Worm (Caenorhabditis elegans): ENCODE data around the gene str-141.

The str-141 gene

DNA sequence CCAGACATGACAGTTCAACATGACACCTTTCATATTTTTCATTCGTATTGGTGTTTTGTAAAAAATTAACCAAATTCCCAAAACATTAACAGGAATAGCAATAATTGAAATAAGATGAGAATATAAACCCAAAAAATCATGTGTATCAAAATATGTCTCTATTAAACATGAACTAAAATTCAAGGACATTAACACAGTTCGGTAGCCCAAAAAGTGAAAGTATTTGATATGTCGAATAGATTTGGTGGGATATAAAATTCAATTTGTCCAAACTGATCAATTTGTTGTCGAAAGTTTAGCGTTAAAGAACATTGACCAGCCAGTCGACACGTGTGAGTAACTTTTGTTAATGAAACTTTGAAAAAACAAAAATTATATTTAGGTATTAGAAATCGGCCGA lies 20.9 kb downstream of the str-141 start, which contains the start of gene srh-46:
Gene srh-46, minus strand, starts transcription at position 189 of the 400 bp plus-strand sequence.
- TF ChIP-seq drap-1 (GFP tag; optimal IDR thresholded peaks at IDR 0.05), result no peak
- TF ChIP-seq mep-1 (tag; optimal IDR thresholded peaks at IDR 0.05), result no peak

DNA sequence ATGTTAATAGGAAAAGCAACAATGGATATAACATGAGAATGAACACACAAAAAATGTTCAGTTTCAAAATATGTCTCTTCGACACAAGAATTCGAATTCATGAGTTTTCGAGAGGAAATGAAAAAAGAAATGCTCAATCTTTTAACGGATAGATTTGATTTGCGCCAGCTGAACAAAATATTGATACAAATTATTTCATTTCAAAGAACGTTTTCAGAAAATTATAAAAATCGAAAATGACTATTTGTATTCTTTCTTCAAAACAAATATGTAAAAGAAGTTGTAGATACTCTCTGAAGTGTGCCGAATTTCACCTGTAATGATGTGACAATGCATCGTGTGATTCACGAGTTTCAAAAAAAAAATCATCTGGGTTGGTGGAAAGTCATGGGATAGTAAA lies 23.1 kb downstream of the str-141 start, which contains the start of gene srh-47:
Gene srh-47, minus strand, starts transcription at position 101 of the 400 bp plus-strand sequence.
- TF ChIP-seq mep-1 (tag; optimal IDR thresholded peaks at IDR 0.05) (no peak), elt-3 (tag; optimal IDR thresholded peaks at IDR 0.05) (no peak), ceh-83 (GFP tag; optimal IDR thresholded peaks at IDR 0.05) (no peak), lin-13 (tag; optimal IDR thresholded peaks at IDR 0.05) (no peak), tbx-8 (GFP tag; optimal IDR thresholded peaks at IDR 0.05) (no peak), ztf-11 (tag; optimal IDR thresholded peaks at IDR 0.05) (no peak)

DNA sequence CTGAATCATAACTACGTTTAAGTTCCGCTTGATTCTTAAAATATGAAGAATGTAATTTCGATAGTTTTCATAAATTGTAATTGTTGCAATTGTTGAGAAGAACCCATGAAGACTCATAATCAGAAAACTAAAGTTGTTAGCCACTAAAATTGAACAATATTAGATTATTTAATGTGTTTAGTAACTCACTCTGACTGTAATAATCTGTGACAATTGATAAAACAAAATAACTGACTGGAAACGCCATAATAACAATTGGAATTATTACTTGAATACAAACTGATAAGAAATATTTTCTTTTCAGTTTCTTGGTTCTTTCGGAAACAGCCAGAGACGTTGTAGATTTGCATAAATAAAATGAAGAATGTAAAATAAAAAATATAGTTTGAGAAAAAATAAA lies 24.2 kb downstream of the str-141 start:
- TF ChIP-seq zip-8 (tag; optimal IDR thresholded peaks at IDR 0.05) (no peak), drap-1 (GFP tag; optimal IDR thresholded peaks at IDR 0.05) (no peak), hlh-1 (tag; optimal IDR thresholded peaks at IDR 0.05) (no peak), blmp-1 (tag; optimal IDR thresholded peaks at IDR 0.05) (no peak), tbx-8 (GFP tag; optimal IDR thresholded peaks at IDR 0.05) (no peak), sem-2 (GFP tag; optimal IDR thresholded peaks at IDR 0.05) (no peak), ham-2 (GFP tag; optimal IDR thresholded peaks at IDR 0.05) (no peak), pha-4 (tag; optimal IDR thresholded peaks at IDR 0.05) (no peak)

- TF ChIP-seq snpc-4 (tag; optimal IDR thresholded peaks at IDR 0.05) (no peak), ceh-83 (GFP tag; optimal IDR thresholded peaks at IDR 0.05) (no peak), ceh-43 (GFP tag; optimal IDR thresholded peaks at IDR 0.05) (no peak), ham-2 (GFP tag; optimal IDR thresholded peaks at IDR 0.05) (no peak), nhr-28 (tag; optimal IDR thresholded peaks at IDR 0.05) (no peak), ztf-11 (tag; optimal IDR thresholded peaks at IDR 0.05) (no peak), zip-8 (tag; optimal IDR thresholded peaks at IDR 0.05) (no peak), flh-1 (GFP tag; optimal IDR thresholded peaks at IDR 0.05) (no peak), pha-4 (tag; optimal IDR thresholded peaks at IDR 0.05) (no peak), mls-2 (tag; optimal IDR thresholded peaks at IDR 0.05) (no peak), tbx-8 (GFP tag; optimal IDR thresholded peaks at IDR 0.05) (no peak), lsy-2 (tag; optimal IDR thresholded peaks at IDR 0.05) (no peak)
Observed at ce11 chrV:11298632-11299031, 25.0 kb downstream of the str-141 start, which contains the start of gene T03F7.5. T03F7.5 (minus strand) TSS chrV:11298732.

DNA sequence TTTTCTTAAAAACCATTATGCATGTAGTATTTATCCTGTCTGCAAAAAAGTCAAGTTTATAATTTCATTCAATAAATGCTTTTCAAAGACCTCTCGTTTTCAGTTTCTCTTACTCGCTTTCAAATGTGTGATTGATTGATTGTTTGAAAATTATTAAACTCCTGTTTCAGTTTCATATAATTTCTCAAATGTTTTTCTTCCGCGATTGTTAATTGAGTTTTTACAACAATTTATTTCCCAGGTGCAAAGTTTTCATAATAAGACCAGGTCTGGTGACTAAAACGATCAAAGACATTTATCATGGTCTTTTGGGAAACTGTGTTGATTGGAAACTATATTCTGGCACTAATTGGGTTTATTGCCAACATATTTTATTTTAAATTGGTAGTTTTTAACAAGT lies 29.2 kb downstream of the str-141 start, which contains the start of gene T03F7.6:
Gene T03F7.6, plus strand, starts transcription at position 301 of the 400 bp plus-strand sequence.
- TF ChIP-seq blmp-1 (tag; optimal IDR thresholded peaks at IDR 0.05) (no peak), nhr-76 (tag; optimal IDR thresholded peaks at IDR 0.05) (no peak), ztf-11 (tag; optimal IDR thresholded peaks at IDR 0.05) (no peak), nhr-12 (tag; optimal IDR thresholded peaks at IDR 0.05) (no peak), sptf-1 (tag; optimal IDR thresholded peaks at IDR 0.05) (no peak), mep-1 (tag; optimal IDR thresholded peaks at IDR 0.05) (no peak), M03D4.4 (tag; optimal IDR thresholded peaks at IDR 0.05) (no peak), bed-3 (GFP tag; optimal IDR thresholded peaks at IDR 0.05) (no peak), mls-2 (tag; optimal IDR thresholded peaks at IDR 0.05) (no peak), tbx-8 (GFP tag; optimal IDR thresholded peaks at IDR 0.05) (no peak), hlh-1 (tag; optimal IDR thresholded peaks at IDR 0.05) (no peak), lin-13 (tag; optimal IDR thresholded peaks at IDR 0.05) (no peak), unc-39 (tag; optimal IDR thresholded peaks at IDR 0.05) (no peak)

ce11 chrV:11292682-11293081 lies 30.9 kb downstream of the str-141 start:
- no peak for TF ChIP-seq ztf-11 (tag; optimal IDR thresholded peaks at IDR 0.05)

DNA sequence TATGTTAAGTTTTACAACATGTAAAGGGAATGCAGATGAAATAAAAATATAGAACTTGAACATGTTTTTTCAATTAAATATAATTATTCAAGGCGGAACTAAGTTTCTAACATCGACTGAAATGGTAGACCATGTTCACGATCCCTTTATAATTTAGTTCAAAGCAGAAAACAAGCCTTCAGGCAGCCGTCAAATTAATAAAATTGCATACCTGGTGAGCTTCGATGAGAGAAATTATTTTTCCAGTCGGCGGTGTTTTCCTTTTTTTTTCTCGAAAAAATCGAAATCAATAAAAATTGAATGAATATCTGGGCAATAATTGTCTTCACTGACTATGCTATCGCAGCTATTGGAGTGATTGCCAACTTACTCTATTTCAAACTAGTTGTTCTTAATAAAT lies 32.7 kb downstream of the str-141 start, which contains the start of gene C03E10.1:
Gene C03E10.1, plus strand, starts transcription at position 301 of the 400 bp plus-strand sequence.
- TF ChIP-seq unc-39 (tag; optimal IDR thresholded peaks at IDR 0.05) (no peak), nhr-2 (tag; optimal IDR thresholded peaks at IDR 0.05) (no peak), flh-1 (GFP tag; optimal IDR thresholded peaks at IDR 0.05) (no peak), tbx-8 (GFP tag; optimal IDR thresholded peaks at IDR 0.05) (no peak), hlh-1 (tag; optimal IDR thresholded peaks at IDR 0.05) (no peak), M03D4.4 (tag; optimal IDR thresholded peaks at IDR 0.05) (no peak), sem-2 (GFP tag; optimal IDR thresholded peaks at IDR 0.05) (no peak), ceh-43 (GFP tag; optimal IDR thresholded peaks at IDR 0.05) (no peak), nhr-237 (tag; optimal IDR thresholded peaks at IDR 0.05) (no peak), ztf-11 (tag; optimal IDR thresholded peaks at IDR 0.05) (no peak), elt-3 (tag; optimal IDR thresholded peaks at IDR 0.05) (no peak), ham-2 (GFP tag; optimal IDR thresholded peaks at IDR 0.05) (no peak), ces-1 (GFP tag; optimal IDR thresholded peaks at IDR 0.05) (no peak), mep-1 (tag; optimal IDR thresholded peaks at IDR 0.05) (no peak)
